Fruit fly (Drosophila melanogaster) whole organism, pupa: ENCODE data around the gene Taf11.

Source experiments
- CG10348 ChIP-seq: fragments of 200-800 bp; sonication (Bioruptor generic); IDR thresholded peaks from 2 replicates; pipeline ENCODE4 v1.3.6; 2022; ENCODE audit warnings: missing biosample characterization, missing genetic modification characterization
- CG12605 ChIP-seq: fragments of 200-800 bp; sonication (Bioruptor generic); IDR thresholded peaks from 2 replicates; pipeline ENCODE4 v1.3.6; 2022; ENCODE audit warnings: missing biosample characterization, missing genetic modification characterization
- CG13204 ChIP-seq: fragments of 200-800 bp; sonication (Bioruptor generic); optimal IDR thresholded peaks from 2 replicates; lab custom pipeline; 2018; ENCODE audit warnings: missing biosample characterization, mild to moderate bottlenecking, missing genetic modification characterization, moderate library complexity
- CG32121 ChIP-seq: fragments of 200-800 bp; sonication (Bioruptor generic); IDR thresholded peaks from 2 replicates; pipeline ENCODE4 v1.3.6; 2022; ENCODE audit warnings: missing biosample characterization, missing genetic modification characterization
- CG8159 ChIP-seq: fragments of 200-800 bp; sonication (Bioruptor generic); optimal IDR thresholded peaks from 3 replicates; lab custom pipeline; 2018; ENCODE audit warnings: missing biosample characterization, mild to moderate bottlenecking, missing genetic modification characterization, moderate library complexity
- EcR ChIP-seq: fragments of 200-800 bp; sonication (Bioruptor generic); optimal IDR thresholded peaks from 3 replicates; lab custom pipeline; 2019; ENCODE audit warnings: missing biosample characterization, missing genetic modification characterization, mild to moderate bottlenecking, moderate library complexity, missing genetic modification reagents
- Pif1B ChIP-seq: fragments of 200-800 bp; sonication (Bioruptor generic); optimal IDR thresholded peaks from 3 replicates; lab custom pipeline; 2016; ENCODE audit warnings: missing biosample characterization, missing genetic modification characterization
- Snoo ChIP-seq: fragments of 200-800 bp; sonication (Bioruptor generic); optimal IDR thresholded peaks from 3 replicates; lab custom pipeline; 2017; ENCODE audit warnings: missing biosample characterization, mild to moderate bottlenecking, missing genetic modification characterization, inconsistent platforms

- TF ChIP-seq CG10348 (GFP tag; lab: Robert Waterston, UW) (no peak), Snoo (no peak), CG12605 (GFP tag; lab: Robert Waterston, UW) (no peak), CG8159 (tag; lab: Kevin White, UChicago) (no peak), Pif1B (GFP tag; lab: Kevin White, UChicago) (no peak), CG13204 (GFP tag; lab: Kevin White, UChicago) (no peak), EcR (GFP tag; lab: Kevin White, UChicago) (no peak), CG32121 (no peak)
Observed at dm6 chr2L:9737360-9737759, 25.7 kb downstream of the Taf11 start.
